Fruit fly (Drosophila melanogaster): ENCODE results near the gene CG4928.

Gene CG4928

DNA sequence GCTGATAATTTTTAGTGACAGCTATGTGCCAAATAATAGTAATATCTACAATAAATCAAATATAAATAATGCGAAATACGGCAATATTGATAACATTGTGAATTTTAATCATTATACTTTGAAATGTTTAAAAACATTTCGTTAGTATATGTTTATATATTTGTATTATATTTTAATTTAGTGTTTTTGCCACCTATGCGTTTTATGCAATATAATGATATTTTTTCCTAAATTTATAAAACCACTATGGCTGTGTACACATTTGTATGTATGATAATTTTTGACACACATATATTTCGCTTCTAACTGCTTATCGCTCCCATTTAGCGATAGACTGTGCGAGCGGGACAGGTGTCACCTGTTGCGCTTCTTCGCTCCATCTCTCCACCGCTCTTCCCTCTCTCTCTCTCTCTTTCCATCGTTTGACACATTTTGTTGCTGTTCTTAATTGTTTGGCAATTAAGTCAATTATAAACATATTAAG lies 31.1 kb downstream of the CG4928 start (continued):
- TF ChIP-seq CG12769 (tag; optimal IDR thresholded peaks at IDR 0.05) = peak; percentile 35
- no peak for TF ChIP-seq ap (GFP tag; IDR thresholded peaks at IDR 0.05)
- no peak for TF ChIP-seq zfh1 (GFP tag; IDR thresholded peaks at IDR 0.05)
- TF ChIP-seq otp (GFP tag; IDR thresholded peaks at IDR 0.05) = no peak
- peak; percentile 23 for TF ChIP-seq CG15479 (GFP tag; optimal IDR thresholded peaks at IDR 0.05)
- TF ChIP-seq Dbx (GFP tag; IDR thresholded peaks at IDR 0.05) = peak; percentile 49; the same call in 2 of the 3 replicates
- TF ChIP-seq dmrt99B (tag; optimal IDR thresholded peaks at IDR 0.05) = peak; percentile 73
- no peak for TF ChIP-seq CG5245 (GFP tag; optimal IDR thresholded peaks at IDR 0.05)
- TF ChIP-seq CG6175 (GFP tag; IDR thresholded peaks at IDR 0.05) = no peak
- peak; percentile 31 for TF ChIP-seq oc (tag; optimal IDR thresholded peaks at IDR 0.05)
- TF ChIP-seq toy (GFP tag; IDR thresholded peaks at IDR 0.05) = 0 out of 2 replicates have a peak, but pooled peaks have one; percentile 34
- TF ChIP-seq CG34376 (GFP tag; optimal IDR thresholded peaks at IDR 0.05) = peak; percentile 54
- TF ChIP-seq CG4707 (GFP tag; optimal IDR thresholded peaks at IDR 0.05) = no peak
- TF ChIP-seq CG3281 (GFP tag; optimal IDR thresholded peaks at IDR 0.05) = peak; percentile 78
- no peak for TF ChIP-seq ems (GFP tag; optimal IDR thresholded peaks at IDR 0.05)
- no peak for TF ChIP-seq Sry-β (GFP tag; optimal IDR thresholded peaks at IDR 0.05)
- TF ChIP-seq jumu (GFP tag; optimal IDR thresholded peaks at IDR 0.05) = no peak
- TF ChIP-seq lmd (GFP tag; IDR thresholded peaks at IDR 0.05) = peak; percentile 61; the same call in 1 of the 2 replicates
- no peak for TF ChIP-seq Hey (tag; optimal IDR thresholded peaks at IDR 0.05)
- TF ChIP-seq CG18476 (GFP tag; optimal IDR thresholded peaks at IDR 0.05) = no peak
- no peak for TF ChIP-seq danr (GFP tag; IDR thresholded peaks at IDR 0.05)
- TF ChIP-seq ato (GFP tag; IDR thresholded peaks at IDR 0.05; ENCODE audit: partially characterized antibody) = no peak
- TF ChIP-seq hth (optimal IDR thresholded peaks at IDR 0.05) = no peak
- peak; percentile 81 for TF ChIP-seq Fer3 (tag; optimal IDR thresholded peaks at IDR 0.05)
- no peak for TF ChIP-seq luna (GFP tag; optimal IDR thresholded peaks at IDR 0.05)
- TF ChIP-seq kni (GFP tag; optimal IDR thresholded peaks at IDR 0.05) = no peak
- TF ChIP-seq CG10959 (GFP tag; IDR thresholded peaks at IDR 0.05) = no peak
- no peak for TF ChIP-seq croc (GFP tag; conservative IDR thresholded peaks at IDR 0.05)
- no peak for TF ChIP-seq CG11723 (GFP tag; optimal IDR thresholded peaks at IDR 0.05)
- TF ChIP-seq abd-A (tag; optimal IDR thresholded peaks at IDR 0.05) = peak; percentile 19
- TF ChIP-seq zen2 (GFP tag; IDR thresholded peaks at IDR 0.05; ENCODE audit: partially characterized antibody) = no peak
- TF ChIP-seq CG7271 (tag; optimal IDR thresholded peaks at IDR 0.05) = no peak
- no peak for TF ChIP-seq CG34224 (GFP tag; IDR thresholded peaks at IDR 0.05; ENCODE audit: partially characterized antibody)
- no peak for TF ChIP-seq zf30C (GFP tag; optimal IDR thresholded peaks at IDR 0.05)
- TF ChIP-seq Atf-2 (GFP tag; optimal IDR thresholded peaks at IDR 0.05) = no peak
- TF ChIP-seq CG3065 (GFP tag; optimal IDR thresholded peaks at IDR 0.05) = no peak
- no peak for TF ChIP-seq Ravus (GFP tag; IDR thresholded peaks at IDR 0.05)
- no peak for TF ChIP-seq chn (GFP tag; optimal IDR thresholded peaks at IDR 0.05)
- TF ChIP-seq CG3847 (GFP tag; IDR thresholded peaks at IDR 0.05) = no peak; the same call in 1 of the 2 replicates
- TF ChIP-seq CG17568 (GFP tag; optimal IDR thresholded peaks at IDR 0.05) = no peak
- no peak for TF ChIP-seq ci (GFP tag; IDR thresholded peaks at IDR 0.05)
- no peak; the same call in 2 of the 3 replicates for TF ChIP-seq B-H1 (GFP tag; IDR thresholded peaks at IDR 0.05)
- peak; percentile 71 for TF ChIP-seq CG12391 (tag; optimal IDR thresholded peaks at IDR 0.05)
- no peak for TF ChIP-seq Bteb2 (GFP tag; optimal IDR thresholded peaks at IDR 0.05)
- TF ChIP-seq Lhr (GFP tag; optimal IDR thresholded peaks at IDR 0.05) = no peak
- TF ChIP-seq dan (GFP tag; IDR thresholded peaks at IDR 0.05) = no peak
- no peak for TF ChIP-seq p53 (GFP tag; optimal IDR thresholded peaks at IDR 0.05)
- TF ChIP-seq CG7786 (GFP tag; optimal IDR thresholded peaks at IDR 0.05) = no peak
- TF ChIP-seq CG4854 (GFP tag; optimal IDR thresholded peaks at IDR 0.05) = no peak
- TF ChIP-seq bab2 (GFP tag; optimal IDR thresholded peaks at IDR 0.05) = no peak
- TF ChIP-seq tup (GFP tag; optimal IDR thresholded peaks at IDR 0.05) = no peak
- no peak for TF ChIP-seq disco-r (GFP tag; optimal IDR thresholded peaks at IDR 0.05)
